Worm (Caenorhabditis elegans) whole organism, early embryonic: Measurements from ENCODE around the gene dre-1.
A peak's percentile ranks its signal among the peaks of the same experiment; 100 is the strongest.

ENCODE experiments used
- B0310.2 ChIP-seq: sonication (generic microtip); optimal IDR thresholded peaks from 2 replicates; lab custom pipeline; 2016; ENCODE audit warnings: mild to moderate bottlenecking, missing genetic modification characterization, missing compliant biosample characterization
- F13C5.2 ChIP-seq: sonication (generic microtip); optimal IDR thresholded peaks from 2 replicates; lab custom pipeline; 2017; ENCODE audit warnings: mild to moderate bottlenecking, missing genetic modification characterization, inconsistent platforms, missing compliant biosample characterization
- aly-1 ChIP-seq: sonication (generic microtip); optimal IDR thresholded peaks from 2 replicates; lab custom pipeline; 2016; ENCODE audit warnings: missing genetic modification characterization, missing compliant biosample characterization
- ama-1 ChIP-seq: fragments of 150-350 bp; optimal IDR thresholded peaks from 2 replicates; lab custom pipeline; 2014
- ceh-13 ChIP-seq: fragments of 200-800 bp; sonication (Bioruptor generic); optimal IDR thresholded peaks from 2 replicates; lab custom pipeline; 2018; ENCODE audit warnings: mild to moderate bottlenecking, missing genetic modification characterization, missing compliant biosample characterization
- ceh-36 ChIP-seq: sonication (generic microtip); optimal IDR thresholded peaks from 2 replicates; lab custom pipeline; 2016; ENCODE audit warnings: missing genetic modification characterization, inconsistent platforms, missing compliant biosample characterization
- ets-7 ChIP-seq: sonication (generic microtip); optimal IDR thresholded peaks from 2 replicates; lab custom pipeline; 2016; ENCODE audit warnings: missing genotype, missing genetic modification characterization, missing compliant biosample characterization
- flt-1 ChIP-seq: fragments of 200-800 bp; sonication (Bioruptor generic); IDR thresholded peaks from 2 replicates; pipeline ENCODE4 v1.3.6; 2022; ENCODE audit warnings: missing genetic modification characterization, missing compliant biosample characterization
- hmbx-1 ChIP-seq: sonication (generic microtip); optimal IDR thresholded peaks from 2 replicates; lab custom pipeline; 2016; ENCODE audit warnings: mild to moderate bottlenecking, missing genetic modification characterization, missing compliant biosample characterization
- hmg-4 ChIP-seq: fragments of 200-800 bp; sonication (Bioruptor generic); optimal IDR thresholded peaks from 2 replicates; lab custom pipeline; 2018; ENCODE audit warnings: mild to moderate bottlenecking, missing genetic modification characterization, missing compliant biosample characterization
- hnd-1 ChIP-seq: sonication (generic microtip); optimal IDR thresholded peaks from 2 replicates; lab custom pipeline; 2016; ENCODE audit warnings: missing genetic modification characterization, missing compliant biosample characterization
- pes-1 ChIP-seq: fragments of 200-800 bp; sonication (Bioruptor generic); IDR thresholded peaks from 2 replicates; pipeline ENCODE4 v1.3.6; 2022; ENCODE audit warnings: missing genetic modification reagents, missing genetic modification characterization, missing compliant biosample characterization
- scrt-1 ChIP-seq: fragments of 200-800 bp; sonication (Bioruptor generic); IDR thresholded peaks from 2 replicates; pipeline ENCODE4 v1.3.6; 2022; ENCODE audit warnings: missing genetic modification characterization, missing compliant biosample characterization
- sea-1 ChIP-seq: fragments of 200-800 bp; sonication (Bioruptor generic); conservative IDR thresholded peaks from 2 replicates; pipeline ENCODE4 v1.3.6; 2022; ENCODE audit warnings: missing genetic modification characterization, missing compliant biosample characterization
- tbx-11 ChIP-seq: fragments of 200-800 bp; sonication (Bioruptor generic); IDR thresholded peaks from 2 replicates; pipeline ENCODE4 v1.3.6; 2022; ENCODE audit warnings: missing genetic modification characterization, missing compliant biosample characterization
- tbx-37 ChIP-seq: fragments of 200-800 bp; sonication (Bioruptor generic); conservative IDR thresholded peaks from 2 replicates; pipeline ENCODE4 v1.3.6; 2022; ENCODE audit warnings: missing genetic modification reagents, missing genetic modification characterization, missing compliant biosample characterization
- tra-4 ChIP-seq: sonication (generic microtip); optimal IDR thresholded peaks from 2 replicates; lab custom pipeline; 2017; ENCODE audit warnings: missing genetic modification characterization, missing compliant biosample characterization

Gene dre-1

DNA sequence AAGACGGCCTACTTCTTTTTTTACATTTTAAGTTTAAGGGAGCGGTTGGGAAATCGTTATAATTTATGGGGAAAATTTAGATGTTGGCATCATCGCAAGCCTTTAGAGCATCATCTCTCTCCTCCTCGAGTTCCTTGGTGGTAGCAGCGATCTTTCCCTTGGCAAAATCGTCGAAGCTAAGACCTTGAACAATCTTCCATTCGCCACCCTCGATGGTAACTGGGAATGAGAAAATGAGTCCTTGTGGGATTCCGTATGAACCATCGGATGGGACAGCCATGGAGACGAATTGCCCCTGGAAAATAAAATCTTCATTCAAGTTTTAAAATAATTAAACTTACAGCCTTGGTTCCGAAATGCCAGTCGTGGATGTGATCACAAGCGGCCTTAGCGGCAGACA, 31.0 kb downstream of the dre-1 start:
- TF ChIP-seq tra-4 (tag; lab: Kevin White, UChicago), result no peak
- no peak for TF ChIP-seq sea-1 (GFP tag; lab: Robert Waterston, UW)
- TF ChIP-seq pes-1, result no peak
- TF ChIP-seq hmg-4, result no peak
- TF ChIP-seq aly-1, result no peak
- no peak for TF ChIP-seq ceh-36
- no peak for TF ChIP-seq ets-7 (tag; lab: Kevin White, UChicago)
- TF ChIP-seq ama-1 (lab: Kevin White, UChicago), result no peak

DNA sequence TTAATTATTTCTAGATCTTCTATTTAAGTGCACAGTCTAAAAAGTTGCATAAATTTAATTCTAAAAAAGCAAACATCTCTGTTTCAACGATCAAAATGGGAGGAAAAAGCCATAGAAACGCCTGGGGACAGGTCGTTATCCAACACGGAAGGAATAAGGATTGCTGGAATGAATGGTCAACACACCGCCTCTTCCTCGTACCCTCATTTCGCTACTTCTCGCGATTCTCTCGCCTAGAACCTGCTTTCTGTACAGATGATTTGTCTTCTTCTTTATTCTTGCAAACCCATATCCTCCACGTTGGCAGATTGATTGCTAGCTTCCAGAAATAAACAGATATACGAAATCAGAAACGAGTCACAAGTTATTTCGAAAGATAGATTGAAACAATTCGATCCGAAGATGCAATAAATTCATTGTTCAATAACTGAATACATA, 31.4 kb downstream of the dre-1 start, which contains the start of gene dpy-11:
TSS of gene dpy-11 (minus strand) at position 354 of the 438 bp plus-strand sequence.
- TF ChIP-seq pes-1, result no peak

DNA sequence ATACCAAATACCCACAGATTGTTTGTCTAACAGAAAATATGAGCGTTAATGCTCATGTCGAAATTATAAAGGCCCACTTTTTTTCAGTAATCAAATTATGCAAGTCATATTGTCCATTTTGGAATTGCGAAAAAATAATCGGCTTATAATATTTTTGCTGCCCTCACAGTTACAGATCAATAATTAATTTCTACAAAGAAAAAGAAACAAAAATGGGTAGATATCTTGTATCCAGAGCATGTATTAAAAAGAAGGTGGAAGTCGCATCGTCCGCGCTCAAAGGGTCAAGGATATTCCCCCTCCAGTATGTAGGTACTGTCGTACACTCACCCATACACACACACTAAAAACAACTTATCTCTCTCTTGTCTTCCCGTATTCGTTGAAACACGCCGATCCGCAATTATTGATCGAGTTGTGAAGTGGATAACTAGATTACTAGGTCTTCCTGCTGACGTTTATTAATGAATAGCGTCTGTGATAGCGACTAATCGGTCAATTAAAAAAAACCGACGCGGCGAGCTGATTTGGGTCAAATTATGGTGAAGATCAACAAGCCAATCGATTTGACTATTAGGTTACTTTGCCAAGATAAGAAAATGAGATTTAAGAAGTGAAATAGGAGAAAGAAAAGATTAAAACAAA, 32.4 kb downstream of the dre-1 start:
- TF ChIP-seq sea-1 (GFP tag; lab: Robert Waterston, UW) (no peak), hmbx-1 (no peak), pes-1 (no peak), aly-1 (no peak), F13C5.2 (no peak), tbx-37 (GFP tag; lab: Robert Waterston, UW) (no peak), ets-7 (tag; lab: Kevin White, UChicago) (no peak), ceh-13 (no peak), scrt-1 (GFP tag; lab: Robert Waterston, UW) (no peak), hmg-4 (no peak), hnd-1 (tag; lab: Kevin White, UChicago) (no peak), tra-4 (tag; lab: Kevin White, UChicago) (no peak), flt-1 (no peak), tbx-11 (no peak), ceh-36 (no peak), ama-1 (lab: Kevin White, UChicago) (no peak), B0310.2 (tag; lab: Kevin White, UChicago) (no peak)

DNA sequence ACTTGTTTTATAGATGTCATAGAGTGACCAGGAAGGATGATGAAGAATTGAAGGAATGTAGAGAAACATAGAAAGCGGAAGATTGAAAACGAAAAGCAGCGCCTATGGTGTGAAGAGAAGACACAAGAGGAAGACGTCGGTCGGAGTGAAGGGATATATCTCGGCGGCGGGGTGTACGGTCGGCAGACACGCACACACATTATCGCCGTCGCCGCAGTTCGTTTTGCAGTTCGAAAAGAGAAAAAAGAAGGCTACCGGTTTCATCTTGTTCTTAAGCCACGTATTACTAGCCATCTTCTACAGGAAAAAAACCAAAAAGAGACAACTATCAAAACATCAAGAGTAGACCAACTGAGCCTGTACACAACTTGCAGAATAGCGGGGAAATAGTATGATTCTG, 32.9 kb downstream of the dre-1 start:
- TF ChIP-seq sea-1 (GFP tag; lab: Robert Waterston, UW), result no peak
- TF ChIP-seq pes-1, result 0 out of 2 replicates have a peak, but pooled peaks have one; percentile 44
- TF ChIP-seq hmg-4, result peak; percentile 27
- TF ChIP-seq ama-1 (lab: Kevin White, UChicago), result no peak

DNA sequence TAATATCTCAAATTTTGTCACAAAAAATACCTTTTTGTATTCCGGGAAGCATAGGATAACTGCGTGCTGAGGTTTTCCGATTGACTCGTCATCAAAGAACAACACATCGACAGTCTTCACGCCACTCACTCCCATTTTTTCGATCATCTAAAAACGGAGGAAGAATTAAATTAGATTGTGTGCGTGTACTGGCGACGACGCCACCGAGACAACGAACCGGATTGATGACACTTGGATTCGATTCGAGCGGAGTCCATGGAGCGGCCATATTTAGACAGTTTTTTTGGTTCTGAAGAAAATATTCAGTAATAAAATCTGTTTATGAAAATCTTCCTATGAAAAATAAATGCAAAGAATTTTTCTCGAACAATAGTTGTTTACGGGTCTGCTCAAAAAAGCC, 35.2 kb downstream of the dre-1 start, which contains the start of gene ubh-1:
TSS of gene ubh-1 (minus strand) at position 289 of the 400 bp plus-strand sequence.
- no peak for TF ChIP-seq sea-1 (GFP tag; lab: Robert Waterston, UW)

DNA sequence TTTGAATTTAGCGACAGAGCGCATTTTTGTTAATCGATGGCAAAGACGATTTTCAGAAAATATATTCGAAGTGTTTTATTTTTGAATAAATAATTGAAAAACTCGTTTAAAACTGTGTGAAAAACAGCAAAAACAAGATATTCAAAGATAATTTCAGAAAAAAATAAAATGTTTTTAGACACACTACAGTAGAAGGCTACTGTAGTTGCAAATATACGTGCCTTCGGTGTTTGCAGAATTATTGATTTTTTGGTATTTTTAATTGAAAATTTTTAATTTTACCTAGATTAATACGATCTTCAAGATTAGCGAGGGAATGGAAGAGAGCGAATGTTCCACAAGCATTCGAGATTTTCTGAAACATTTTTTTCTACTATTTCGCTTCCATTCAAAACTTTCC, 35.7 kb downstream of the dre-1 start:
- TF ChIP-seq tbx-11, result no peak
- no peak for TF ChIP-seq flt-1
- TF ChIP-seq ets-7 (tag; lab: Kevin White, UChicago), result no peak

DNA sequence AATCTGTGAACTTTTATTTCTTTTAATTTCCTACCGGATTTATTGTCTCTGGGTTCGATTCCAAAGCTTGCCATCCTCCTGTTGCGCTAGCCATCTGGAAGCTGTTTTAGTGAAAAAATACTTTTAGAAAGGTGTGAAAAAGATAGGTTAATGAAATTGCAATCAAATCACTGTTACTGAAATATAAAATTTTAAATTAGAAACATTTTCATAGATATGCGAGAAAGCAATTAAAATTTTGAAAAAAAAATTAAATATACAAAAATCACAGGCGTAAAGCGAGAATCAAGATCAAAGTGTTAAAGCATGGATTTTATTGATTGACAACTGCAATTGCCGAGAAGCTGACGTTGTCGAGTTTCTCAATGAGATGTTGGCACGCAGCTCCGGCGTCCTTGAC, 36.6 kb downstream of the dre-1 start, which contains the start of gene ubh-2:
TSS of gene ubh-2 (minus strand) at position 101 of the 400 bp plus-strand sequence.
- TF ChIP-seq ama-1 (lab: Kevin White, UChicago), result no peak
- no peak for TF ChIP-seq aly-1
- TF ChIP-seq flt-1, result no peak
- no peak for TF ChIP-seq scrt-1 (GFP tag; lab: Robert Waterston, UW)
- TF ChIP-seq tra-4 (tag; lab: Kevin White, UChicago), result no peak
- TF ChIP-seq F13C5.2, result no peak
- TF ChIP-seq ceh-36, result no peak
- TF ChIP-seq tbx-11, result no peak
- TF ChIP-seq tbx-37 (GFP tag; lab: Robert Waterston, UW), result no peak
- TF ChIP-seq ets-7 (tag; lab: Kevin White, UChicago), result no peak
- TF ChIP-seq ceh-13, result no peak
- TF ChIP-seq hmbx-1, result no peak
- no peak for TF ChIP-seq sea-1 (GFP tag; lab: Robert Waterston, UW)
- no peak for TF ChIP-seq B0310.2 (tag; lab: Kevin White, UChicago)
- TF ChIP-seq hnd-1 (tag; lab: Kevin White, UChicago), result no peak
- no peak for TF ChIP-seq pes-1
- no peak for TF ChIP-seq hmg-4

DNA sequence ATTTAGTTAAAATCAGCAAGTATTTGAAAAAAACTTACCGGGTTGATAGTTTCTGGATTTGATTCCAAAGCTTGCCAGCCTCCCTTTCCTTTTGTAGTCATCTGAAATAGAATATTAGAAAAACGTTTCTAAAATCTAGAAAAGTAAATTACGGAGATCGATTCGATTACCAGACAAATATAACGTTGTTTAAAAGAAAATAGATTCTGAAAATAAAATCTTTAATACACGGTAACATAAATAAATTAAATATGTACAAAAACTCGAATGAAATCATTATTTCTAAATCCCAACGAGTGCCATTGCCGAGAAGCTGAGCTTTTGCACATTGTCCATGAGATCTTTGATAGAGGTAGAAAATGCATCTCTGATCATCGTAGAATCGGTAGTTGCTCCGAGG, 37.6 kb downstream of the dre-1 start, which contains the start of gene ubh-3:
TSS of gene ubh-3 (minus strand) at position 101 of the 400 bp plus-strand sequence.
- TF ChIP-seq ceh-36 (no peak), tbx-11 (no peak), aly-1 (no peak), hmg-4 (no peak), ama-1 (lab: Kevin White, UChicago) (no peak), scrt-1 (GFP tag; lab: Robert Waterston, UW) (no peak), hmbx-1 (no peak), F13C5.2 (no peak), pes-1 (no peak), B0310.2 (tag; lab: Kevin White, UChicago) (no peak), sea-1 (GFP tag; lab: Robert Waterston, UW) (no peak), tbx-37 (GFP tag; lab: Robert Waterston, UW) (no peak), hnd-1 (tag; lab: Kevin White, UChicago) (no peak), flt-1 (no peak), ets-7 (tag; lab: Kevin White, UChicago) (no peak), ceh-13 (no peak), tra-4 (tag; lab: Kevin White, UChicago) (no peak)
